Worm (Caenorhabditis elegans): ENCODE measurements around the gene oac-49.

The oac-49 gene

DNA sequence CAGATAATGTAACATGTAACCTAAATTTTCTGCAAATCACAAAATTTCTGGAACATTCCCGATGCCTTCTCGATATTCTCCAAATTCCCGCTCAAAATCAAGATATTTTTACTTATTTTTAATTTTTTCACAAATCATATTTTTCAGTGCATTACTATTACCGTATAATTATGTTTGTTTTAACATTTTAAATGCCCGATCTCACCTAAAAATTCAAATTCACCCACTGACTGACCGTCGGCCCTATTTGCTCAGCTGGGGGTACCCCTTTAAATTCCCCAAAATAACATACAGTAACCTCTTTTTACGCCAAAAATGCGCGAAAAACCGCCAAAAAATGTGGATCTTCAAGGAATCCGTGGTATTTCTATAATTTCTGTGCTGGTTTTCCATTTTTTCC, at the start of gene oac-49:
Gene oac-49, plus strand, starts transcription at position 301 of the 400 bp plus-strand sequence.
- TF ChIP-seq daf-8 (GFP tag; IDR thresholded peaks at IDR 0.05) (no peak), mep-1 (tag; optimal IDR thresholded peaks at IDR 0.05) (no peak), F10B5.3 (tag; optimal IDR thresholded peaks at IDR 0.05) (no peak), fkh-10 (GFP tag; optimal IDR thresholded peaks at IDR 0.05) (no peak), ceh-20 (GFP tag; IDR thresholded peaks at IDR 0.05) (no peak), zag-1 (tag; optimal IDR thresholded peaks at IDR 0.05) (no peak), ZK546.5 (tag; optimal IDR thresholded peaks at IDR 0.05) (no peak), fos-1 (tag; optimal IDR thresholded peaks at IDR 0.05) (no peak), ceh-82 (tag; optimal IDR thresholded peaks at IDR 0.05) (no peak), unc-130 (GFP tag; optimal IDR thresholded peaks at IDR 0.05) (no peak), pqm-1 (tag; optimal IDR thresholded peaks at IDR 0.05) (no peak), spr-3 (GFP tag; optimal IDR thresholded peaks at IDR 0.05) (no peak), daf-19 (GFP tag; conservative IDR thresholded peaks at IDR 0.05) (no peak), attf-4 (tag; optimal IDR thresholded peaks at IDR 0.05) (no peak)

DNA sequence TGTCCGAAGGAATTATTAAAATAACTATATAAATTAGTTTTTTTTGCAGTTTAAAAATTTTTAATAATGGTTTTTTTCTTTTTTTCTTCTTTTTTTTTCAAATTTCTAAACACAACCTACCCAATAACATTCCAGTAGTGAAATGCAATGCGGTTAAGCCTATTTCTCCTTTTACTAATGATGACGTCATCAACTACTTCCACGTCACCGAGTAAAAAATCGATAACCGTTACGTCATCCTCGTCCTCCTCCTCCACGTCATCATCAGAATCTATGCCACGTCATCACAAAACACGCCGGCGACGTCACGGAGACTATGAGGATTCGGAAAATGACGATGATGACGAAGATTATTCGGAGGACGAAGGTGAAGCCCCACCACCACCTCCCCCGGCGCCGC, 43.1 kb upstream of the oac-49 start, which contains the start of gene hot-2:
Gene hot-2, plus strand, starts transcription at position 134 of the 400 bp plus-strand sequence.
- TF ChIP-seq unc-62 (GFP tag; optimal IDR thresholded peaks at IDR 0.05 in 1 of 2) (no peak), unc-62 (tag; optimal IDR thresholded peaks at IDR 0.05) (no peak), set-16 (GFP tag; IDR thresholded peaks at IDR 0.05) (0 out of 2 replicates have a peak, but pooled peaks have one; percentile 19)

DNA sequence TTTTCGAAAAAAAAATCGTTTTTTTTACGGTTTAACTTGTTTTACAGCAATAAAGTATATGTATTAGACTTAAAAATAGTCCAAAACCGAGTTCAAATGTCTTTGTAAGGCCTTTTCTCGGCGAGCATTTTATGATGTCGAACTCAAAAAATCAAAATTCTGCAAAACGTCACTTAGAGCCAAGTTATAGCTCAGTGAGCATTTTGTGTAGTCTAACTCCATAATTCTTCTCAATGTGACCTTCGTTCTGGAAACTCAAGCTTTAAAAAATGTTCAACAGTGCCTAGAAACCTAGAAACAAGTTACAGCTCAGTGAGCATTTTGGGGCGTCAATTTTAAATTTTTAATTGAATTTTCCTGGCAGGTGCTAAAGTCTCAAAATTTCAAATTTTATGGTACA, 42.1 kb upstream of the oac-49 start:
- peak in 1 of 2 experiments; percentile 90 for TF ChIP-seq unc-62 (GFP tag; optimal IDR thresholded peaks at IDR 0.05 in 1 of 2)
- no peak for TF ChIP-seq unc-62 (tag; optimal IDR thresholded peaks at IDR 0.05)
- TF ChIP-seq saeg-2 (GFP tag; IDR thresholded peaks at IDR 0.05) = no peak
- no peak for TF ChIP-seq set-16 (GFP tag; IDR thresholded peaks at IDR 0.05)

DNA sequence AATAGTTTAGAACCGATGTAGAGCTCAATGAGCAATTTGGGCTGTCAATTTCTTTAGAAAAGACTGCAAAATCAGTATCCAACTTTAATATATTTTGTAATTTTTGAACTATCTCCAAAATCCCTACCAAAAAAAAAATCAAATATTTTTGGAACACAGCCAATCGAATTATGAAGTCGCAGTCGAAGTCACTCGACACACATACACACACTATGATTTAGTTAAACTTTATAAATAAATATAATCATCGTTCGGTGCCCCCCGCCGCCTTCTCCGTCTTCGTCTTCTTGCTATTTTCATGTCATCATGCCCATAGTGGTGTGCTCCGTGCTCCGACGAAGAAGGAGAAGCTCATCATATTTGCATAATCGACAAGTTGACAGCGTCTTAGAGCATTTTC, 40.7 kb upstream of the oac-49 start:
- TF ChIP-seq skn-1 (tag; optimal IDR thresholded peaks at IDR 0.05) = no peak
- no peak for TF ChIP-seq fos-1 (tag; optimal IDR thresholded peaks at IDR 0.05)
- TF ChIP-seq ZK337.2 (GFP tag; IDR thresholded peaks at IDR 0.05) = no peak
- no peak for TF ChIP-seq F37D6.2 (tag; optimal IDR thresholded peaks at IDR 0.05)
- no peak for TF ChIP-seq snpc-4 (tag; optimal IDR thresholded peaks at IDR 0.05)
- TF ChIP-seq Y48G9A.11 (GFP tag; IDR thresholded peaks at IDR 0.05) = no peak
- no peak for TF ChIP-seq ceh-20 (GFP tag; IDR thresholded peaks at IDR 0.05)
- TF ChIP-seq nhr-42 (GFP tag; IDR thresholded peaks at IDR 0.05) = no peak
- TF ChIP-seq duxl-1 (tag; optimal IDR thresholded peaks at IDR 0.05; ENCODE audit: poor library complexity) = no peak
- TF ChIP-seq lin-29 (GFP tag; IDR thresholded peaks at IDR 0.05) = no peak
- no peak for TF ChIP-seq ceh-44 (GFP tag; IDR thresholded peaks at IDR 0.05)
- no peak for TF ChIP-seq zag-1 (tag; optimal IDR thresholded peaks at IDR 0.05)
- no peak for TF ChIP-seq nhr-76 (tag; optimal IDR thresholded peaks at IDR 0.05)
- no peak for TF ChIP-seq T20F7.1 (GFP tag; optimal IDR thresholded peaks at IDR 0.05)
- TF ChIP-seq D1046.2 (GFP tag; IDR thresholded peaks at IDR 0.05) = no peak
- no peak for TF ChIP-seq nhr-48 (tag; optimal IDR thresholded peaks at IDR 0.05)
- no peak for TF ChIP-seq attf-4 (tag; optimal IDR thresholded peaks at IDR 0.05)
- TF ChIP-seq fkh-10 (GFP tag; optimal IDR thresholded peaks at IDR 0.05) = no peak
- TF ChIP-seq lir-3 (tag; optimal IDR thresholded peaks at IDR 0.05) = no peak
- TF ChIP-seq F49E8.2 (tag; optimal IDR thresholded peaks at IDR 0.05; ENCODE audit: borderline replicate concordance) = no peak

DNA sequence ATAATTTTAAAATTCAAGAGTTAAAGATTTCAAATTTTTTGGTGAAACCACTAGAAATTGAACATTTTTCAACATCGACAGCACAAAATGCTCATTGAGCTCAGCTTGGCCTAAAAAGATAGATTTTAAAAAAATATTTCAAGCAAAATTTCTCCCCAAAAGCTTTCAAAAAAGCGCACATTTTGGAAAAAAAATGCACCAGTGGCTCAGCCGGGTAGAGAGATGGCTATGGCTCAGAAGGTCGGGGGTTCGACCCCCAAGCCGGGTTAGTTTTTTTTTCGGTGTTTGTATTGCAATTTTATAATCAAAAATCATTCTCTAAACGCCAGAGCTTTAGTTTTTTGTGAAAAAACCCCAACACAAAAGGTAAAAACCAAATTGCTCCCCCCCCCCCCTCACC, 40.0 kb upstream of the oac-49 start:
- TF ChIP-seq set-16 (GFP tag; IDR thresholded peaks at IDR 0.05) (0 out of 2 replicates have a peak, but pooled peaks have one; percentile 11), lin-38 (GFP tag; IDR thresholded peaks at IDR 0.05) (peak; percentile 42; the same call in 1 of the 2 replicates), lin-39 (tag; optimal IDR thresholded peaks at IDR 0.05) (no peak), nhr-6 (tag; optimal IDR thresholded peaks at IDR 0.05) (no peak)
